Fruit fly (Drosophila melanogaster): ENCODE results near the gene neur.

Gene neur

DNA sequence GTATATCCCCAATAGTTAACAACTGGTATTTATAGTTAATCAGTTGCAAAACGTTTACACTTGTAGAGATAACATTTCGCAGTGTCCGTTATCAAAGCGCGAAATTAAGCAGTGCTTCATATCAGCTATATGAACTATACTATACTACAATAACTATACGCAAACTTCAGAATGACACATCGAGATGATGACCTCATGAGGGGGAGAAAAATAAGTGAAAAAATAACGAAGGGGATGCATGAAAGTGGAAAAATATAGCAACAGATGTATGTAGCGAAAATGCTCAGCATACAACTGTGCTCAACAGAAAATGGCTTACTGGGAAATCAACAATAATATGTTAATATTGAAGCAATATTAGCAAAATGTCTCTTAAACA, 8.5 kb downstream of the neur start:
- no peak for TF ChIP-seq rgr (GFP tag; optimal IDR thresholded peaks at IDR 0.05)
- no peak for TF ChIP-seq Mio (GFP tag; optimal IDR thresholded peaks at IDR 0.05)
- TF ChIP-seq sv (GFP tag; optimal IDR thresholded peaks at IDR 0.05): no peak
- no peak for TF ChIP-seq CG9705 (GFP tag; optimal IDR thresholded peaks at IDR 0.05)
- TF ChIP-seq HLH106 (tag; optimal IDR thresholded peaks at IDR 0.05): no peak
- TF ChIP-seq Vsx2 (GFP tag; optimal IDR thresholded peaks at IDR 0.05; ENCODE audit: partially characterized antibody): no peak
- no peak for TF ChIP-seq Myc (optimal IDR thresholded peaks at IDR 0.05)
- no peak for TF ChIP-seq Hnf4 (GFP tag; optimal IDR thresholded peaks at IDR 0.05)
- no peak for TF ChIP-seq N (GFP tag; optimal IDR thresholded peaks at IDR 0.05)
- no peak for TF ChIP-seq pan (optimal IDR thresholded peaks at IDR 0.05)
- TF ChIP-seq woc (GFP tag; optimal IDR thresholded peaks at IDR 0.05): no peak
- TF ChIP-seq Hr78 (GFP tag; optimal IDR thresholded peaks at IDR 0.05): no peak

DNA sequence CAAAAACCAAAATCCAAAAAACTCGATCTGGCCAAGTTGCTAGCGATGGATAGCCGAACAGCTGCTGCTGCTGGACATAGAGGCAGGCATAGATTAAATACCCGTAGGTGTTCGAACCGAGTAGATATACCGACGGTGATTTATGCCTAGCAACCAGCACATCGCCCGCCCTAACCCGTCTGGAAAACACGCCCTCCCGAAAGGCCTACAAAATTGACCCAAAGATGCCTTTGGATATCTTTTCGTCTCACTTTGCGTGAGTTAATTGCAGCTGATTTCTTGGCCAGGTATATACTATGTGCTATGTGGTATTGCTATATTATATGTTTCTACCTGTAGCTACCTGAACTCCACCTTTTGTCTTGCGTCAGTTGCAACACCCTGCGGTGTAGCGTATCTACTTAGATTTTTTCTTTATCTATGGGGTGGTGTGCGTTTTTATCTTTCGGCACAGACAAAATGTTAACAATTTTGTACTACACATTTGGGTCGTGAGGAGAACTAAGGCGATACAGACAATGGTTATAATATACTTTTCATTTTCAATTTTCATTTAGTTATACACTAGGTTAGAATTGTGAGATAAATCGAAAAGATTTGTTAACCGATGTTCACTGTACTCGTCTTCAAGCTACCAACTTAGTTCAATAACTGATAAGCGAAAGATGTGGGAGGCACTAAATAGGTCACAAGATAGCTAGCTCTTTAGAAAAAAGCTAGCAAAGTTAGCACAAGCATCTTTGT, 9.1 kb downstream of the neur start:
- no peak for TF ChIP-seq Hr78 (GFP tag; optimal IDR thresholded peaks at IDR 0.05)
- TF ChIP-seq Dif (GFP tag; optimal IDR thresholded peaks at IDR 0.05; ENCODE audit: partially characterized antibody): no peak
- TF ChIP-seq OdsH (GFP tag; optimal IDR thresholded peaks at IDR 0.05): no peak
- TF ChIP-seq ey (GFP tag; optimal IDR thresholded peaks at IDR 0.05): no peak
- TF ChIP-seq woc (GFP tag; optimal IDR thresholded peaks at IDR 0.05): no peak
- TF ChIP-seq Myc (optimal IDR thresholded peaks at IDR 0.05): no peak

DNA sequence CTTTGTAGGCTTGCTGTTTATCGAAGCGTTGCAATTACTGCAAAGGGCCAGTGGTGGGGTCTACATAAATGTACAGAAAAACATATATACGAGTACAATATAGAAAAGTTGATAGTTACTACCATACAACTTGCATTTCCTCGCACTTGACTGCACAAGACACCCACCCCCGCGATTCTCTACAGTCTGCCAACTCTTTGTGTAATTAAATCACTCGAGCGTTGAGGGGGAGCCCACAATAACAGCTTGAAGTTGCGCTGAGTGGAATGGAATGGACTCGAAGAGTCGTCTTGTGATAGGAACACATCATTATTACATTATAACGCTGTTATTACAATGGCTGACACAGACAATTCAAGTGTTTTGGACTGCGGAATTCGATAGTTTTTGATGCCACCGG, 9.9 kb downstream of the neur start:
- TF ChIP-seq ey (GFP tag; optimal IDR thresholded peaks at IDR 0.05): no peak
- no peak for TF ChIP-seq Rel (GFP tag; optimal IDR thresholded peaks at IDR 0.05)
- TF ChIP-seq Rel (tag; optimal IDR thresholded peaks at IDR 0.05): peak; percentile 13

DNA sequence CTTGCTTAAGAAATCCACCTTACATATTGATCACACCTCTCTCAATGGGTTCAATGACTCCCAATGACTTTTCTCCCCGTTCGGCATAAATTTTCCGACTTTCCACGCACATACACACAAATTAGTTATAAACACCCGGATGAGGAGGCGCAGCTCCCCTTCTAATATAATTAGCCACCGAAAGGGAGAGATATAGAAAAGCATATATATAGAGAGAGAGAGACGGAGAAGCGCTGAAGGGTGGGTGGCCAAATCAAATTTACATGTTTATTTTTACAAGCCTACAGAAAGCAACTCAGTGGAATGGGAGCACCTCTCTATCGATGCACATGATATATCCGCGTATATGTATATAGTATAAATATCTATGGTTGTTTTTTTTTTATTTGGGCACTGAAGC, 10.6 kb downstream of the neur start:
- TF ChIP-seq N (GFP tag; optimal IDR thresholded peaks at IDR 0.05) (no peak), CrebA (GFP tag; optimal IDR thresholded peaks at IDR 0.05; ENCODE audit: borderline replicate concordance) (no peak), jim (GFP tag; optimal IDR thresholded peaks at IDR 0.05) (no peak), Hnf4 (GFP tag; optimal IDR thresholded peaks at IDR 0.05) (no peak)

DNA sequence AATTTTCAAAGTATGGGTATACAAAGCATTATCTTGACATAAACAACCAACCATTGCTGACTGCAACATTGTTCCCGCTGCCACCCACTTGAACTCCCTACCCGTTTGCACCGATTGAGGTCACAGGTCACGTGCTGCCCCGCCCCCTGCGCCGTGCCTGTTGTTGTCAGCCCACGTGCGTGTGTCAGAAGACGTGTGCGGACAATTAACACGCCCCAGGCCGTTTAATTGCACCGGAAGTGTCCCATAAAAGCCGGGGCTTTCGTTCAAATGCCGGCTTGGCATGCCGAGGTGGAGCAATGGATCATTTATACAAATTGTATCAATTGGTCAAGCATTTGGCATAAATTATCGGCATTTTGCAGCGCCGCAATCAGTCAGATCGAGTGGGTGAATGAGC, 12.2 kb downstream of the neur start:
- TF ChIP-seq Myc (optimal IDR thresholded peaks at IDR 0.05) (no peak), lola (GFP tag; optimal IDR thresholded peaks at IDR 0.05) (no peak), Abd-B (GFP tag; optimal IDR thresholded peaks at IDR 0.05) (no peak), CrebA (GFP tag; optimal IDR thresholded peaks at IDR 0.05; ENCODE audit: borderline replicate concordance) (no peak), Hr83 (GFP tag; optimal IDR thresholded peaks at IDR 0.05; ENCODE audit: poor library complexity, severe bottlenecking) (no peak), brk (GFP tag; optimal IDR thresholded peaks at IDR 0.05) (no peak), sv (GFP tag; optimal IDR thresholded peaks at IDR 0.05) (no peak), dl (GFP tag; optimal IDR thresholded peaks at IDR 0.05; ENCODE audit: insufficient read depth in 1 of 2, partially characterized antibody in 2 of 2) (no peak), pan (optimal IDR thresholded peaks at IDR 0.05) (no peak), Rel (GFP tag; optimal IDR thresholded peaks at IDR 0.05) (no peak), Rel (tag; optimal IDR thresholded peaks at IDR 0.05) (no peak), Mio (GFP tag; optimal IDR thresholded peaks at IDR 0.05) (no peak), psq (GFP tag; optimal IDR thresholded peaks at IDR 0.05) (no peak), jim (GFP tag; optimal IDR thresholded peaks at IDR 0.05) (no peak), dsf (GFP tag; optimal IDR thresholded peaks at IDR 0.05; ENCODE audit: borderline replicate concordance) (no peak), dmrt93B (GFP tag; optimal IDR thresholded peaks at IDR 0.05) (no peak), Jra (GFP tag; optimal IDR thresholded peaks at IDR 0.05) (no peak), foxo (GFP tag; optimal IDR thresholded peaks at IDR 0.05) (no peak), Dfd (GFP tag; optimal IDR thresholded peaks at IDR 0.05) (no peak), fru (GFP tag; optimal IDR thresholded peaks at IDR 0.05) (no peak), Hr78 (GFP tag; optimal IDR thresholded peaks at IDR 0.05) (no peak)

Data from whole organism, wandering third instar larva.